Fruit fly (Drosophila melanogaster) whole organism, embryonic: ENCODE results near the gene vers.

Experiments
- B-H2 ChIP-seq: fragments of 200-800 bp; sonication (Bioruptor generic); optimal IDR thresholded peaks from 2 replicates; lab custom pipeline; 2018; ENCODE audit warnings: missing biosample characterization, mild to moderate bottlenecking, missing genetic modification characterization
- CG1603 ChIP-seq: fragments of 200-800 bp; sonication (Bioruptor generic); optimal IDR thresholded peaks from 2 replicates; lab custom pipeline; 2019; ENCODE audit warnings: missing biosample characterization, mild to moderate bottlenecking, missing genetic modification characterization, moderate library complexity
- CG16863 ChIP-seq: fragments of 200-800 bp; sonication (Bioruptor generic); optimal IDR thresholded peaks from 3 replicates; lab custom pipeline; 2016; ENCODE audit warnings: missing biosample characterization, missing genetic modification characterization
- CG32532 ChIP-seq: fragments of 200-800 bp; sonication (Bioruptor generic); IDR thresholded peaks from 2 replicates; pipeline ENCODE4 v1.3.6; 2022; ENCODE audit warnings: missing biosample characterization, missing genetic modification characterization
- CG32767 ChIP-seq: fragments of 200-800 bp; sonication (Bioruptor generic); IDR thresholded peaks from 2 replicates; pipeline ENCODE4 v1.3.6; 2022; ENCODE audit warnings: missing biosample characterization, missing genetic modification characterization
- CG43689 ChIP-seq: fragments of 200-800 bp; sonication (Bioruptor generic); IDR thresholded peaks from 2 replicates; pipeline ENCODE4 v1.3.6; 2022; ENCODE audit warnings: missing biosample characterization, missing genetic modification characterization
- Ets65A ChIP-seq: fragments of 200-800 bp; sonication (Bioruptor generic); peaks from one replicate; lab custom pipeline; 2016; ENCODE audit warnings: missing biosample characterization, missing genetic modification characterization
- Fer1 ChIP-seq: fragments of 200-800 bp; sonication (Bioruptor generic); optimal IDR thresholded peaks from 2 replicates; lab custom pipeline; 2017; ENCODE audit warnings: missing biosample characterization, mild to moderate bottlenecking, missing genetic modification characterization
- Hr39 ChIP-seq: fragments of >200 bp; optimal IDR thresholded peaks from 2 replicates; lab custom pipeline; 2017
- Hsf ChIP-seq: fragments of 200-800 bp; sonication (Bioruptor generic); optimal IDR thresholded peaks from 3 replicates; lab custom pipeline; 2016; ENCODE audit warnings: missing biosample characterization, missing genetic modification characterization
- YL-1 ChIP-seq: fragments of 200-800 bp; sonication (Bioruptor generic); optimal IDR thresholded peaks from 3 replicates; lab custom pipeline; 2017; ENCODE audit warnings: missing biosample characterization, mild to moderate bottlenecking, missing genetic modification characterization
- btn ChIP-seq: fragments of 200-800 bp; sonication (Bioruptor generic); optimal IDR thresholded peaks from 2 replicates; lab custom pipeline; 2016; ENCODE audit warnings: missing biosample characterization, missing genetic modification characterization
- ci ChIP-seq: fragments of 200-800 bp; sonication (Bioruptor generic); IDR thresholded peaks from 3 replicates; pipeline ENCODE4 v1.3.6; 2022; ENCODE audit warnings: missing biosample characterization, missing genetic modification characterization
- cwo ChIP-seq: fragments of 200-800 bp; sonication (Bioruptor generic); optimal IDR thresholded peaks from 3 replicates; lab custom pipeline; 2017; ENCODE audit warnings: missing biosample characterization, missing genetic modification characterization, mild to moderate bottlenecking, moderate library complexity, missing genetic modification reagents
- fd64A ChIP-seq: fragments of 200-800 bp; sonication (Bioruptor generic); optimal IDR thresholded peaks from 3 replicates; lab custom pipeline; 2018; ENCODE audit warnings: missing biosample characterization, mild to moderate bottlenecking, missing genetic modification characterization
- gce ChIP-seq: fragments of 200-800 bp; sonication (Bioruptor generic); IDR thresholded peaks from 3 replicates; pipeline ENCODE4 v1.3.6; 2022; ENCODE audit warnings: missing biosample characterization, missing genetic modification characterization
- ind ChIP-seq: fragments of 200-800 bp; sonication (Bioruptor generic); optimal IDR thresholded peaks from 3 replicates; lab custom pipeline; 2016; ENCODE audit warnings: missing biosample characterization, missing genetic modification characterization
- ken ChIP-seq: fragments of 200-800 bp; sonication (Bioruptor generic); IDR thresholded peaks from 3 replicates; pipeline ENCODE4 v1.3.6; 2022; ENCODE audit warnings: missing biosample characterization, missing genetic modification characterization
- org-1 ChIP-seq: fragments of 200-800 bp; sonication (Bioruptor generic); optimal IDR thresholded peaks from 2 replicates; lab custom pipeline; 2017; ENCODE audit warnings: missing biosample characterization, missing genetic modification characterization
- ro ChIP-seq: fragments of 200-800 bp; sonication (Bioruptor generic); IDR thresholded peaks from 2 replicates; pipeline ENCODE4 v1.3.6; 2022; ENCODE audit warnings: missing biosample characterization, missing genetic modification characterization
- tll ChIP-seq, 2 experiments: fragments of 200-800 bp in 1 of 2; fragments of >200 bp in 1 of 2; sonication (Bioruptor generic) in 1 of 2; optimal IDR thresholded peaks; 2 replicates each; lab custom pipeline; 2017 to 2019; ENCODE audit warnings: missing biosample characterization in 2 of 2, missing genetic modification characterization in 2 of 2, mild to moderate bottlenecking in 1 of 2, moderate library complexity in 1 of 2
- zfh1 ChIP-seq: fragments of 200-800 bp; sonication (Bioruptor generic); IDR thresholded peaks from 3 replicates; pipeline ENCODE4 v1.3.6; 2022; ENCODE audit warnings: missing biosample characterization, missing genetic modification characterization

vers gene

dm6 chr3L:12163693-12164092, 47.8 kb downstream of the vers start, which contains the start of gene CG9760 (continued):
- TF ChIP-seq CG32532 (GFP tag; lab: Robert Waterston, UW) (peak; percentile 42; the same call in 1 of the 2 replicates), zfh1 (GFP tag; lab: Robert Waterston, UW) (0 out of 3 replicates have a peak, but pooled peaks have one; percentile 37), fd64A (no peak), Ets65A (peak; percentile 56), CG1603 (tag; lab: Kevin White, UChicago) (peak; percentile 46), btn (GFP tag; lab: Kevin White, UChicago) (no peak), org-1 (GFP tag; lab: Kevin White, UChicago) (no peak), tll (GFP tag; optimal IDR thresholded peaks at IDR 0.05; lab: Kevin White, UChicago) (no peak), cwo (no peak), YL-1 (GFP tag; lab: Kevin White, UChicago) (no peak), gce (GFP tag; lab: Robert Waterston, UW) (0 out of 3 replicates have a peak, but pooled peaks have one; percentile 12), Fer1 (GFP tag; lab: Kevin White, UChicago) (no peak), CG16863 (GFP tag; lab: Kevin White, UChicago) (no peak), CG43689 (GFP tag; lab: Robert Waterston, UW) (no peak), Hsf (GFP tag; lab: Kevin White, UChicago) (peak; percentile 1), Hr39 (lab: Kevin White, UChicago) (no peak), ken (GFP tag; lab: Robert Waterston, UW) (no peak; the same call in 2 of the 3 replicates), ci (GFP tag; lab: Robert Waterston, UW) (peak; percentile 67), CG32767 (no peak), B-H2 (GFP tag; lab: Kevin White, UChicago) (no peak), ro (GFP tag; lab: Robert Waterston, UW) (no peak), ind (no peak)
